Worm (Caenorhabditis elegans) whole organism, L4/young adult: ENCODE measurements around the gene W06A7.2.

Experiments
- dao-5 ChIP-seq: sonication (generic microtip); optimal IDR thresholded peaks from 2 replicates; lab custom pipeline; 2016; ENCODE audit warnings: missing genotype, missing genetic modification characterization, moderate library complexity, missing compliant biosample characterization
- him-1 ChIP-seq: sonication (generic microtip); optimal IDR thresholded peaks from 2 replicates; lab custom pipeline; 2016; ENCODE audit warnings: missing genotype, missing genetic modification reagents, missing genetic modification characterization, missing compliant biosample characterization

DNA sequence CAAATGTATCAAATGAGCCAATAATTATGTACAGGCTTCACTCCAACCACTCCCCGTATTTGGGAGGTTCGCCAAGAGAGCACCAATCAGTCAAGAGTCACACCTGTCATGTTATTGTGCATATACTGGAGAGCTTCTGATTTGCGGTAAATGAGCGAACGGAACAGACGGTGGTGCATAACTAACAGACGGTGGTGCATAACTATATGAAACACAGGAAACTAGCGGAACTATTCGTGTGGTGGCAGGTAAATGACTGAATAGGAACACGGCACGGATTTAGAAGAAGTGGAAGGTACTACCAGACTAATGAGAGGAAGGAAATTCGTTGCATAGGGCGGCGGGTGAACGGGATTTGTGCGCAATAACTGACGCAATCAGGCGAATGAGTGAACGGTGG is 28.6 kb upstream of the W06A7.2 start:
- TF ChIP-seq him-1 (no peak), dao-5 (tag; lab: Kevin White, UChicago) (no peak)
